Worm (Caenorhabditis elegans): ENCODE data around the gene ZC449.8.

ZC449.8 gene

ce11 chrX:5022682-5023081 lies 6.8 kb downstream of the ZC449.8 start (continued):
- no peak for TF ChIP-seq nhr-27 (tag; optimal IDR thresholded peaks at IDR 0.05)
- TF ChIP-seq hmg-20 (GFP tag; IDR thresholded peaks at IDR 0.05), result peak; percentile 77
- peak; percentile 58 for TF ChIP-seq ceh-27 (GFP tag; optimal IDR thresholded peaks at IDR 0.05)
- no peak for TF ChIP-seq madf-8 (GFP tag; conservative IDR thresholded peaks at IDR 0.05)
- peak; percentile 84 for TF ChIP-seq D2030.7 (GFP tag; IDR thresholded peaks at IDR 0.05)
- TF ChIP-seq ceh-100 (GFP tag; IDR thresholded peaks at IDR 0.05), result peak; percentile 37; the same call in 1 of the 2 replicates
- peak; percentile 42 for TF ChIP-seq ZK185.1 (tag; optimal IDR thresholded peaks at IDR 0.05; ENCODE audit: poor library complexity, severe bottlenecking)
- peak; percentile 84 for TF ChIP-seq die-1 (tag; optimal IDR thresholded peaks at IDR 0.05)
- 0 out of 2 replicates have a peak, but pooled peaks have one; percentile 18 for TF ChIP-seq zfh-2 (GFP tag; conservative IDR thresholded peaks at IDR 0.05)
- no peak for TF ChIP-seq repo-1 (tag; optimal IDR thresholded peaks at IDR 0.05)
- peak; percentile 70 for TF ChIP-seq snpc-1.3 (tag; optimal IDR thresholded peaks at IDR 0.05; ENCODE audit: insufficient read depth)
- TF ChIP-seq ekl-4 (GFP tag; IDR thresholded peaks at IDR 0.05), result peak; percentile 47; the same call in 1 of the 2 replicates
- peak; percentile 72 for TF ChIP-seq madf-10 (tag; optimal IDR thresholded peaks at IDR 0.05)

DNA sequence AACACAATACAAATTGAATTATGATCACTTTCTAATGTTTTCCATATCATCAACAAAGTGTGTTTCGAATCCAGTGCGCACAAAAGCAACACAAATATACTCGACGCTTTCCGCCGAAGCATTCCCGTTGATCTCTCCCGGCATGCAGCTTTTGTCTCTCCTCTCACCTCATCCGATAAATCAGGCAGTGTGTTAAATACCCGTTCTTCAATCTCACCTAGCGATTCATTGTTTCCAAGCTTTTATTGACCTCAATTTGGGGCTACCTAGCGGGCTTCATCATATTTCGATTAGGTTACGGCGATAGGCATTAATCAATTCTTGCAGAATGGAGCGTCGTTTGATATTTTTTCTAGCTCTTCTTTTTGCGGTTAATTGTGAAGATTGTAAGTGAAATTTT lies 8.4 kb downstream of the ZC449.8 start, which contains the start of gene ZC449.1:
TSS of gene ZC449.1 (plus strand) at position 121 of the 400 bp plus-strand sequence.
- TF ChIP-seq lsl-1 (GFP tag; optimal IDR thresholded peaks at IDR 0.05) (no peak), dpl-1 (GFP tag; optimal IDR thresholded peaks at IDR 0.05) (no peak), madf-6 (GFP tag; IDR thresholded peaks at IDR 0.05) (no peak), pha-4 (tag; optimal IDR thresholded peaks at IDR 0.05) (no peak), F39B2.1 (GFP tag; IDR thresholded peaks at IDR 0.05) (no peak), hlh-12 (tag; optimal IDR thresholded peaks at IDR 0.05) (no peak), mcd-1 (GFP tag; IDR thresholded peaks at IDR 0.05) (no peak), B0261.1 (tag; optimal IDR thresholded peaks at IDR 0.05) (no peak), B0019.2 (GFP tag; conservative IDR thresholded peaks at IDR 0.05) (no peak), T07F8.4 (tag; optimal IDR thresholded peaks at IDR 0.05) (no peak), sea-2 (GFP tag; IDR thresholded peaks at IDR 0.05) (no peak), mel-28 (tag; optimal IDR thresholded peaks at IDR 0.05; ENCODE audit: borderline replicate concordance) (no peak), B0035.1 (tag; optimal IDR thresholded peaks at IDR 0.05) (no peak), die-1 (tag; optimal IDR thresholded peaks at IDR 0.05) (no peak), Y79H2A.3 (GFP tag; conservative IDR thresholded peaks at IDR 0.05) (no peak), egl-18 (GFP tag; IDR thresholded peaks at IDR 0.05) (no peak), madf-3 (GFP tag; IDR thresholded peaks at IDR 0.05) (no peak)

ce11 chrX:5026461-5026860 lies 10.6 kb downstream of the ZC449.8 start:
- TF ChIP-seq nhr-80 (tag; optimal IDR thresholded peaks at IDR 0.05) (no peak), mxl-1 (tag; optimal IDR thresholded peaks at IDR 0.05) (no peak), B0261.1 (tag; optimal IDR thresholded peaks at IDR 0.05) (no peak), lin-35 (GFP tag; optimal IDR thresholded peaks at IDR 0.05) (no peak), lsy-27 (tag; optimal IDR thresholded peaks at IDR 0.05; ENCODE audit: borderline replicate concordance, insufficient read depth) (no peak), egl-44 (GFP tag; IDR thresholded peaks at IDR 0.05) (no peak), F52B5.7 (tag; optimal IDR thresholded peaks at IDR 0.05) (no peak), Y56A3A.18 (GFP tag; IDR thresholded peaks at IDR 0.05) (no peak), ztf-18 (tag; optimal IDR thresholded peaks at IDR 0.05) (no peak), him-1 (tag; optimal IDR thresholded peaks at IDR 0.05) (no peak), dox-1 (GFP tag; IDR thresholded peaks at IDR 0.05) (no peak), ceh-79 (tag; optimal IDR thresholded peaks at IDR 0.05) (no peak), mes-4 (tag; optimal IDR thresholded peaks at IDR 0.05) (no peak), F23B12.7 (tag; optimal IDR thresholded peaks at IDR 0.05; ENCODE audit: insufficient read depth) (no peak), lsl-1 (GFP tag; optimal IDR thresholded peaks at IDR 0.05) (no peak), akir-1 (GFP tag; optimal IDR thresholded peaks at IDR 0.05) (no peak), F39B2.1 (GFP tag; IDR thresholded peaks at IDR 0.05) (no peak), lin-54 (GFP tag; optimal IDR thresholded peaks at IDR 0.05) (no peak), F49E8.2 (tag; optimal IDR thresholded peaks at IDR 0.05; ENCODE audit: insufficient read depth) (no peak)
